Worm (Caenorhabditis elegans) whole organism, L4 larva: ENCODE measurements around the gene flp-9.

Experiments
- Y48G9A.11 ChIP-seq: fragments of 200-800 bp; sonication (Bioruptor generic); IDR thresholded peaks from 2 replicates; pipeline ENCODE4 v1.3.6; 2022; ENCODE audit warnings: missing genetic modification reagents, missing genetic modification characterization, missing compliant biosample characterization
- ctbp-1 ChIP-seq: fragments of 200-800 bp; sonication (Bioruptor generic); IDR thresholded peaks from 2 replicates; pipeline ENCODE4 v1.3.6; 2022; ENCODE audit warnings: missing genetic modification reagents, missing genetic modification characterization, missing compliant biosample characterization
- dpl-1 ChIP-seq: fragments of 150-350 bp; optimal IDR thresholded peaks from 2 replicates; lab custom pipeline; 2014; ENCODE audit warnings: missing biosample characterization, missing genetic modification reagents, missing genetic modification characterization
- nhr-28 ChIP-seq: fragments of 150-350 bp; optimal IDR thresholded peaks from 2 replicates; lab custom pipeline; 2014; ENCODE audit warnings: missing biosample characterization, missing genetic modification characterization

DNA sequence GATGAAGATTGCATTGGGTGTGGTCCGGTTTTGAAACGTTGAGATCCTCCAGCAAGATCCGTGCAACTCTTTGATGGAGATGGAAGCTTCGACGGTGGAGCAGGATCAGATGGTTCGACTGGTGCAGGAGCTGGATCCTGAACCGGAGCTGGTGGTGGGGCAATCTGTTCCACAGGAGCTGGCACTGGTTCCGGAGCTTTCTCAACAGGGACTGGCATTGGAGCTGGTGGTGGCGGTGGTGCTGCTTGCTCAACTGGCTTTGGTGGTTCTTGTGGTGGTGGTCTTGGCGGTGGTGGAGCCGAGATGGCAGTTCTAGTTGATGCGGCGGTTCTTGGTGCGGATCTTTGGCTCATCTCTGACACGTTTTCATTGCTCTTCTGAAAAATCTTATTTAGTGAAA is 13.7 kb downstream of the flp-9 start:
- TF ChIP-seq Y48G9A.11 (GFP tag; lab: Robert Waterston, UW): no peak
- TF ChIP-seq nhr-28 (tag; lab: Kevin White, UChicago): no peak
- TF ChIP-seq ctbp-1: no peak
- no peak for TF ChIP-seq dpl-1
